Worm (Caenorhabditis elegans) whole organism, L4 larva: Measurements from ENCODE around the gene rig-4.

ENCODE experiments used
- F44E2.7 ChIP-seq: fragments of 200-800 bp; sonication (Bioruptor generic); IDR thresholded peaks from 2 replicates; pipeline ENCODE4 v2.1.2; 2022; ENCODE audit warnings: missing genetic modification characterization, missing compliant biosample characterization
- ZK337.2 ChIP-seq: fragments of 200-800 bp; sonication (Bioruptor generic); IDR thresholded peaks from 2 replicates; pipeline ENCODE4 v1.3.6; 2022; ENCODE audit warnings: missing genetic modification reagents, missing genetic modification characterization, missing compliant biosample characterization
- aha-1 ChIP-seq: fragments of 150-350 bp; peaks from one replicate; lab custom pipeline; 2014; ENCODE audit warnings: missing biosample characterization, missing genetic modification characterization
- aly-2 ChIP-seq: sonication (generic microtip); optimal IDR thresholded peaks from 2 replicates; lab custom pipeline; 2018; ENCODE audit warnings: missing biosample characterization, missing genetic modification characterization
- ama-1 ChIP-seq: fragments of 150-350 bp; optimal IDR thresholded peaks from 2 replicates; lab custom pipeline; 2014; ENCODE audit warnings: inconsistent platforms, mixed read lengths
- attf-4 ChIP-seq: sonication (generic microtip); optimal IDR thresholded peaks from 3 replicates; lab custom pipeline; 2017; ENCODE audit warnings: missing biosample characterization, missing genetic modification characterization
- ceh-28 ChIP-seq: fragments of 150-350 bp; optimal IDR thresholded peaks from 2 replicates; lab custom pipeline; 2014; ENCODE audit warnings: missing biosample characterization, missing genetic modification reagents, missing genetic modification characterization
- daf-16 ChIP-seq, 3 experiments: sonication (generic microtip); optimal IDR thresholded peaks; 2 replicates each; lab custom pipeline; 2016 to 2017; ENCODE audit warnings: missing genetic modification characterization in 3 of 3, missing genetic modification reagents in 3 of 3, mild to moderate bottlenecking in 2 of 3, missing compliant biosample characterization in 2 of 3, missing biosample characterization in 1 of 3, moderate library complexity in 1 of 3
- daf-19 ChIP-seq: fragments of 200-800 bp; sonication (Bioruptor generic); conservative IDR thresholded peaks from 2 replicates; pipeline ENCODE4 v1.3.6; 2022; ENCODE audit warnings: missing genetic modification characterization, missing compliant biosample characterization
- dmd-6 ChIP-seq: fragments of 200-800 bp; sonication (Bioruptor generic); IDR thresholded peaks from 2 replicates; pipeline ENCODE4 v1.3.6; 2022; ENCODE audit warnings: missing genetic modification reagents, missing genetic modification characterization, missing compliant biosample characterization
- fkh-10 ChIP-seq: fragments of 150-350 bp; optimal IDR thresholded peaks from 2 replicates; lab custom pipeline; 2014; ENCODE audit warnings: missing biosample characterization, missing genetic modification reagents, missing genetic modification characterization
- jun-1 ChIP-seq: fragments of 150-350 bp; optimal IDR thresholded peaks from 2 replicates; lab custom pipeline; 2014; ENCODE audit warnings: missing biosample characterization, missing genetic modification reagents, missing genetic modification characterization
- lim-7 ChIP-seq: fragments of 200-800 bp; sonication (Bioruptor generic); IDR thresholded peaks from 2 replicates; pipeline ENCODE4 v1.3.6; 2022; ENCODE audit warnings: missing genetic modification characterization, missing compliant biosample characterization
- lin-15B ChIP-seq: fragments of 150-350 bp; sonication (generic microtip); optimal IDR thresholded peaks from 3 replicates; lab custom pipeline; 2014; ENCODE audit warnings: missing biosample characterization, missing genetic modification characterization
- lin-29 ChIP-seq: fragments of 200-800 bp; sonication (Bioruptor generic); IDR thresholded peaks from 2 replicates; pipeline ENCODE4 v1.3.6; 2022; ENCODE audit warnings: missing genetic modification reagents, missing genetic modification characterization, missing compliant biosample characterization
- lin-38 ChIP-seq: fragments of 200-800 bp; sonication (Bioruptor generic); IDR thresholded peaks from 2 replicates; pipeline ENCODE4 v1.3.6; 2022; ENCODE audit warnings: missing genetic modification reagents, missing genetic modification characterization, missing compliant biosample characterization
- lsy-2 ChIP-seq, 2 experiments: fragments of 150-350 bp in 1 of 2; sonication (generic microtip) in 1 of 2; optimal IDR thresholded peaks; 2 replicates each; lab custom pipeline; 2014 to 2017; ENCODE audit warnings: missing biosample characterization in 2 of 2, missing genetic modification characterization in 2 of 2
- madf-5 ChIP-seq, 2 experiments: fragments of 200-800 bp; sonication (Bioruptor generic); IDR thresholded peaks; 2 replicates each; pipeline ENCODE4 v1.3.6; 2022; ENCODE audit warnings: missing compliant biosample characterization in 2 of 2, missing genetic modification characterization in 2 of 2
- mdl-1 ChIP-seq, 2 experiments: fragments of 150-350 bp in 1 of 2; sonication (generic microtip) in 1 of 2; optimal IDR thresholded peaks; 2 replicates each; lab custom pipeline; 2014 to 2017; ENCODE audit warnings: missing biosample characterization in 2 of 2, missing genetic modification characterization in 2 of 2
- mdt-29 ChIP-seq: fragments of 200-800 bp; sonication (Bioruptor generic); IDR thresholded peaks from 2 replicates; pipeline ENCODE4 v1.3.6; 2022; ENCODE audit warnings: missing genetic modification reagents, missing genetic modification characterization, missing compliant biosample characterization
- mxl-3 ChIP-seq: fragments of 200-800 bp; sonication (Bioruptor generic); optimal IDR thresholded peaks from 2 replicates; lab custom pipeline; 2018; ENCODE audit warnings: mild to moderate bottlenecking, missing genetic modification characterization, missing compliant biosample characterization
- nhr-102 ChIP-seq: sonication (generic microtip); optimal IDR thresholded peaks from 2 replicates; lab custom pipeline; 2016; ENCODE audit warnings: mild to moderate bottlenecking, missing genetic modification characterization, moderate library complexity, missing compliant biosample characterization
- nhr-237 ChIP-seq: sonication (generic microtip); optimal IDR thresholded peaks from 2 replicates; lab custom pipeline; 2017; ENCODE audit warnings: missing biosample characterization, missing genetic modification characterization
- nhr-25 ChIP-seq: sonication (generic microtip); optimal IDR thresholded peaks from 2 replicates; lab custom pipeline; 2017; ENCODE audit warnings: missing genetic modification characterization, mild to moderate bottlenecking, missing compliant biosample characterization, antibody characterized with exemption, moderate library complexity, borderline replicate concordance; ENCODE audit not compliant: insufficient read depth
- nhr-48 ChIP-seq: sonication (generic microtip); optimal IDR thresholded peaks from 2 replicates; lab custom pipeline; 2016; ENCODE audit warnings: mild to moderate bottlenecking, missing genetic modification characterization, missing compliant biosample characterization
- nhr-76 ChIP-seq: fragments of 150-350 bp; optimal IDR thresholded peaks from 2 replicates; lab custom pipeline; 2014; ENCODE audit warnings: missing biosample characterization, missing genetic modification characterization
- php-3 ChIP-seq: fragments of 200-800 bp; sonication (Bioruptor generic); IDR thresholded peaks from 2 replicates; pipeline ENCODE4 v1.3.6; 2022; ENCODE audit warnings: missing genetic modification reagents, missing genetic modification characterization, missing compliant biosample characterization
- pqm-1 ChIP-seq: sonication (generic microtip); optimal IDR thresholded peaks from 2 replicates; lab custom pipeline; 2017; ENCODE audit warnings: missing biosample characterization, missing genetic modification characterization
- snpc-4 ChIP-seq: fragments of 150-350 bp; optimal IDR thresholded peaks from 2 replicates; lab custom pipeline; 2014; ENCODE audit warnings: missing biosample characterization, missing genetic modification characterization
- spr-1 ChIP-seq: sonication (generic microtip); optimal IDR thresholded peaks from 2 replicates; lab custom pipeline; 2016; ENCODE audit warnings: mild to moderate bottlenecking, missing genetic modification characterization, missing compliant biosample characterization
- unc-130 ChIP-seq: sonication (generic microtip); optimal IDR thresholded peaks from 2 replicates; lab custom pipeline; 2016; ENCODE audit warnings: missing genetic modification reagents, missing genetic modification characterization, missing compliant biosample characterization
- unc-39 ChIP-seq: sonication (generic microtip); optimal IDR thresholded peaks from 2 replicates; lab custom pipeline; 2017; ENCODE audit warnings: missing biosample characterization, missing genetic modification characterization
- unc-62 ChIP-seq, 3 experiments: fragments of 150-350 bp in 1 of 3; sonication (generic microtip); optimal IDR thresholded peaks in 2 of 3; peaks in 1 of 3; 1 replicate in 1 of 3; 2 replicates in 2 of 3; lab custom pipeline; 2014 to 2017; ENCODE audit warnings: missing biosample characterization in 3 of 3, missing genetic modification characterization in 3 of 3, missing genetic modification reagents in 3 of 3, missing genotype in 1 of 3
- zfp-2 ChIP-seq: sonication (generic microtip); optimal IDR thresholded peaks from 2 replicates; lab custom pipeline; 2016; ENCODE audit warnings: mild to moderate bottlenecking, missing genetic modification characterization, missing compliant biosample characterization
- zip-11 ChIP-seq: fragments of 200-800 bp; sonication (Bioruptor generic); IDR thresholded peaks from 2 replicates; pipeline ENCODE4 v1.3.6; 2022; ENCODE audit warnings: missing genetic modification characterization, missing compliant biosample characterization
- ztf-11 ChIP-seq: fragments of 150-350 bp; optimal IDR thresholded peaks from 2 replicates; lab custom pipeline; 2014; ENCODE audit warnings: missing biosample characterization, missing genetic modification characterization
- ztf-7 ChIP-seq: fragments of 150-350 bp; optimal IDR thresholded peaks from 2 replicates; lab custom pipeline; 2014; ENCODE audit warnings: missing biosample characterization, missing genetic modification characterization

Gene rig-4

DNA sequence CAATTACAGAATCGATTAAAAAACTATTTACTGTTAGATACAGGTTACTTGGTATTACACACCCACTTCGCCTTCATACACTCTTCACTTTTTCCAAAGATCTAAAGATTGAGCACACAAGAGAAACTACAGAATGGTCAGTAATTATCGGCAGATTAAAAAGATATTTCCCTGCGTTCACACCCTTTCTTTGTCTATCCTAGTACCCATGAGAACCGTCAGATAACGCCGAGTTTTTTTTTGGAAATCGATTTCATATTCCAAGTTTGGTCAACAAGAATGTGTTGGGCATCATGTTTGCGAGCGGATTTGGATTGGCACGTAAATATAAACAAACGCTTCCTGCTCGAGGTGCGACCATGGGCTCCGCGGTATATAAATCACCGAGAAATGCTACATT, 9.9 kb upstream of the rig-4 start, which contains the start of gene C26B2.8:
C26B2.8 (plus strand) TSS at position 301 of the 400 bp plus-strand sequence.
- peak; percentile 64 for TF ChIP-seq aha-1
- TF ChIP-seq zfp-2 (tag; lab: Kevin White, UChicago), result no peak

ce11 chrIV:8012330-8012729, 8.4 kb upstream of the rig-4 start, which contains the start of gene Y42H9B.3:
TSS of gene Y42H9B.3 (minus strand) at chrIV:8012430.
- TF ChIP-seq ztf-7, result no peak
- no peak for TF ChIP-seq pqm-1 (tag; lab: Kevin White, UChicago)
- TF ChIP-seq nhr-102 (tag; lab: Kevin White, UChicago), result no peak
- no peak for TF ChIP-seq zip-11
- TF ChIP-seq dmd-6, result no peak
- no peak for TF ChIP-seq spr-1 (tag; lab: Kevin White, UChicago)
- TF ChIP-seq ZK337.2 (GFP tag; lab: Robert Waterston, UW), result no peak
- no peak for TF ChIP-seq unc-130 (GFP tag; lab: Kevin White, UChicago)
- no peak for TF ChIP-seq ceh-28 (tag; lab: Kevin White, UChicago)
- no peak for TF ChIP-seq F44E2.7 (GFP tag; lab: Robert Waterston, UW)
- TF ChIP-seq lin-29 (GFP tag; lab: Robert Waterston, UW), result no peak
- no peak for TF ChIP-seq mdt-29 (GFP tag; lab: Robert Waterston, UW)

DNA sequence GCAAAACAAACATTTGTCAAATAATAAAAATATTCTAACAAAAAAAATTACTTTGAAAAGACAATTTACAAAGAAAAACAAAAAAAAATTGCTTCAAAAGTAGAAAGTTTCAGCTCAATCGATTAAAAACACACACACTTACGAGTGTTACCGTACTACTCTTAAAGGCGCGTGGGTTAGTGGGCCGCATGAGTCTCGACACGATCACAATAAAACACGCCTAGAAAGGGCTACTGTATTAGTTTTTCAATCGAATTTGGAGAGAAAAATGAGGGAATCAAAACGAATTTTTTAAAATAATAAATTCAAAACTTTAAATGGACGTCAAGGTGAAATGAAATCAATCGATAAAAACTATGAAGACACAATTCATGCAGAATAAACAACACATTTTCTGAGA, 6.6 kb upstream of the rig-4 start:
- no peak for TF ChIP-seq unc-39 (tag; lab: Kevin White, UChicago)
- TF ChIP-seq lsy-2 (tag; optimal IDR thresholded peaks at IDR 0.05; lab: Kevin White, UChicago), result peak in 1 of 2 experiments; percentile 42
- peak; percentile 7 for TF ChIP-seq unc-130 (GFP tag; lab: Kevin White, UChicago)
- TF ChIP-seq lin-38 (GFP tag; lab: Robert Waterston, UW), result peak; percentile 23; the same call in 1 of the 2 replicates

- TF ChIP-seq php-3 (GFP tag; lab: Robert Waterston, UW) (no peak), daf-19 (GFP tag; lab: Robert Waterston, UW) (no peak), lin-15B (no peak), attf-4 (tag; lab: Kevin White, UChicago) (no peak), zfp-2 (tag; lab: Kevin White, UChicago) (no peak), mdl-1 (tag; optimal IDR thresholded peaks at IDR 0.05; lab: Kevin White, UChicago) (peak in 1 of 2 experiments; percentile 14), unc-62 (GFP tag; optimal IDR thresholded peaks at IDR 0.05 in 1 of 2; lab: Kevin White, UChicago) (peak in 1 of 2 experiments; percentile 47), unc-62 (tag; optimal IDR thresholded peaks at IDR 0.05; lab: Kevin White, UChicago) (no peak), nhr-25 (tag; lab: Kevin White, UChicago) (no peak), jun-1 (tag; lab: Kevin White, UChicago) (no peak), F44E2.7 (GFP tag; lab: Robert Waterston, UW) (no peak), ztf-11 (tag; lab: Kevin White, UChicago) (no peak), aha-1 (peak; percentile 88), aly-2 (no peak), daf-16 (GFP tag; optimal IDR thresholded peaks at IDR 0.05; lab: Kevin White, UChicago) (no peak), daf-16 (tag; optimal IDR thresholded peaks at IDR 0.05; lab: Kevin White, UChicago) (no peak), snpc-4 (no peak), nhr-48 (no peak), mxl-3 (peak; percentile 49), nhr-237 (no peak), madf-5 (GFP tag; IDR thresholded peaks at IDR 0.05; lab: Robert Waterston, UW) (0 out of 4 replicates have a peak, but pooled peaks of 1 of the 2 experiments have one; percentile 4), ama-1 (lab: Kevin White, UChicago) (no peak), mdt-29 (GFP tag; lab: Robert Waterston, UW) (no peak), fkh-10 (GFP tag; lab: Kevin White, UChicago) (no peak), lim-7 (no peak), nhr-76 (no peak)
Observed at ce11 chrIV:8009374-8009773, 5.5 kb upstream of the rig-4 start.
